Worm (Caenorhabditis elegans) whole organism, late embryonic: ENCODE results near the gene alh-6.

Experiments
- F13H6.1 ChIP-seq: sonication (generic microtip); optimal IDR thresholded peaks from 2 replicates; lab custom pipeline; 2016; ENCODE audit warnings: missing genetic modification characterization, missing compliant biosample characterization
- T23F11.4 ChIP-seq: fragments of 200-800 bp; sonication (Bioruptor generic); optimal IDR thresholded peaks from 2 replicates; lab custom pipeline; 2018; ENCODE audit warnings: mild to moderate bottlenecking, missing genetic modification characterization, missing compliant biosample characterization
- ama-1 ChIP-seq: fragments of 150-350 bp; optimal IDR thresholded peaks from 2 replicates; lab custom pipeline; 2014
- gmeb-2 ChIP-seq: sonication (generic microtip); optimal IDR thresholded peaks from 2 replicates; lab custom pipeline; 2016; ENCODE audit warnings: missing genetic modification characterization, inconsistent platforms, missing compliant biosample characterization
- sox-2 ChIP-seq: fragments of 200-800 bp; sonication (Bioruptor generic); IDR thresholded peaks from 2 replicates; pipeline ENCODE4 v1.3.6; 2022; ENCODE audit warnings: missing genetic modification reagents, missing genetic modification characterization, missing compliant biosample characterization
- unc-42 ChIP-seq: sonication (generic microtip); optimal IDR thresholded peaks from 2 replicates; lab custom pipeline; 2016; ENCODE audit warnings: missing genotype, missing genetic modification characterization, missing compliant biosample characterization

- TF ChIP-seq F13H6.1 (no peak), sox-2 (GFP tag; lab: Robert Waterston, UW) (no peak), gmeb-2 (no peak), unc-42 (no peak), ama-1 (no peak), T23F11.4 (GFP tag; lab: Kevin White, UChicago) (no peak)
Observed at ce11 chrII:1298169-1298568, 11.8 kb downstream of the alh-6 start, which contains the start of gene Y57G7A.1.
